Fruit fly (Drosophila melanogaster): ENCODE measurements around the gene tgo.

The tgo gene

dm6 chr3R:9064874-9065273 lies 45.1 kb upstream of the tgo start, which contains the start of the genes beag and Ada (continued):
- TF ChIP-seq CG7987 (GFP tag; optimal IDR thresholded peaks at IDR 0.05) (peak; percentile 15), fu2 (GFP tag; optimal IDR thresholded peaks at IDR 0.05) (peak; percentile 29), wek (GFP tag; optimal IDR thresholded peaks at IDR 0.05) (no peak), Spps (tag; optimal IDR thresholded peaks at IDR 0.05) (no peak), CG8388 (GFP tag; optimal IDR thresholded peaks at IDR 0.05) (peak; percentile 12), repo (GFP tag; optimal IDR thresholded peaks at IDR 0.05) (no peak), CG9797 (GFP tag; optimal IDR thresholded peaks at IDR 0.05) (peak; percentile 25), pb (GFP tag; optimal IDR thresholded peaks at IDR 0.05) (no peak), Hsf (GFP tag; optimal IDR thresholded peaks at IDR 0.05) (peak; percentile 40), CG1832 (GFP tag; optimal IDR thresholded peaks at IDR 0.05) (no peak), Nf-YC (tag; optimal IDR thresholded peaks at IDR 0.05) (peak; percentile 38), CG6654 (GFP tag; optimal IDR thresholded peaks at IDR 0.05) (no peak), gt (GFP tag; IDR thresholded peaks at IDR 0.05) (no peak), seq (GFP tag; IDR thresholded peaks at IDR 0.05) (no peak), CG4424 (GFP tag; optimal IDR thresholded peaks at IDR 0.05) (peak; percentile 36), CG13296 (GFP tag; optimal IDR thresholded peaks at IDR 0.05) (peak; percentile 51), CG15514 (GFP tag; optimal IDR thresholded peaks at IDR 0.05) (peak; percentile 67), dmrt99B (tag; optimal IDR thresholded peaks at IDR 0.05) (no peak), Pdp1 (GFP tag; optimal IDR thresholded peaks at IDR 0.05) (peak in 1 of 2 experiments; percentile 14), YL-1 (GFP tag; optimal IDR thresholded peaks at IDR 0.05) (peak; percentile 90), CG9609 (GFP tag; optimal IDR thresholded peaks at IDR 0.05) (peak; percentile 56), caup (GFP tag; optimal IDR thresholded peaks at IDR 0.05; ENCODE audit: severe bottlenecking) (no peak), MTF-1 (GFP tag; optimal IDR thresholded peaks at IDR 0.05; ENCODE audit: borderline replicate concordance) (no peak), lov (optimal IDR thresholded peaks at IDR 0.05) (no peak), lov (GFP tag; IDR thresholded peaks at IDR 0.05) (no peak), CG14710 (tag; optimal IDR thresholded peaks at IDR 0.05) (peak; percentile 61), en (GFP tag; optimal IDR thresholded peaks at IDR 0.05) (no peak), gsb-n (tag; optimal IDR thresholded peaks at IDR 0.05) (no peak), inv (GFP tag; IDR thresholded peaks at IDR 0.05; ENCODE audit: partially characterized antibody) (0 out of 2 replicates have a peak, but pooled peaks have one; percentile 18), Bteb2 (GFP tag; optimal IDR thresholded peaks at IDR 0.05) (peak; percentile 35), Six4 (GFP tag; optimal IDR thresholded peaks at IDR 0.05) (no peak), sens-2 (GFP tag; IDR thresholded peaks at IDR 0.05) (no peak), CG10321 (GFP tag; IDR thresholded peaks at IDR 0.05) (no peak), HLH3B (GFP tag; IDR thresholded peaks at IDR 0.05) (no peak), CG32767 (GFP tag; IDR thresholded peaks at IDR 0.05) (0 out of 2 replicates have a peak, but pooled peaks have one; percentile 15), sug (tag; optimal IDR thresholded peaks at IDR 0.05) (peak; percentile 63), scrt (GFP tag; optimal IDR thresholded peaks at IDR 0.05) (no peak), kni (GFP tag; optimal IDR thresholded peaks at IDR 0.05) (no peak), CG17361 (GFP tag; IDR thresholded peaks at IDR 0.05) (no peak), Fer3 (tag; optimal IDR thresholded peaks at IDR 0.05) (no peak), CG9932 (GFP tag; IDR thresholded peaks at IDR 0.05) (peak; percentile 84), CG6791 (GFP tag; IDR thresholded peaks at IDR 0.05; ENCODE audit: partially characterized antibody) (peak; percentile 43; the same call in 2 of the 3 replicates), CG6813 (GFP tag; optimal IDR thresholded peaks at IDR 0.05) (no peak), CG31224 (GFP tag; IDR thresholded peaks at IDR 0.05) (no peak), nerfin-2 (GFP tag; IDR thresholded peaks at IDR 0.05; ENCODE audit: partially characterized antibody) (no peak), chn (GFP tag; optimal IDR thresholded peaks at IDR 0.05) (peak; percentile 39), fru (optimal IDR thresholded peaks at IDR 0.05) (no peak), CG10543 (GFP tag; optimal IDR thresholded peaks at IDR 0.05) (peak; percentile 8), CG12769 (tag; optimal IDR thresholded peaks at IDR 0.05) (no peak), row (GFP tag; IDR thresholded peaks at IDR 0.05) (peak; percentile 87), HmgD (GFP tag; optimal IDR thresholded peaks at IDR 0.05) (peak; percentile 9)

Measured in whole organism, embryonic.